Worm (Caenorhabditis elegans) whole organism, L4 larva: ENCODE data around the gene immp-1.

ENCODE experiments used
- F10B5.3 ChIP-seq: sonication (generic microtip); optimal IDR thresholded peaks from 2 replicates; lab custom pipeline; 2016; ENCODE audit warnings: mild to moderate bottlenecking, missing genetic modification characterization, missing compliant biosample characterization
- ama-1 ChIP-seq: fragments of 150-350 bp; optimal IDR thresholded peaks from 2 replicates; lab custom pipeline; 2014; ENCODE audit warnings: inconsistent platforms, mixed read lengths
- nhr-28 ChIP-seq: fragments of 150-350 bp; optimal IDR thresholded peaks from 2 replicates; lab custom pipeline; 2014; ENCODE audit warnings: missing biosample characterization, missing genetic modification characterization
- nhr-77 ChIP-seq: fragments of 150-350 bp; optimal IDR thresholded peaks from 2 replicates; lab custom pipeline; 2014; ENCODE audit warnings: missing biosample characterization, missing genetic modification characterization

DNA sequence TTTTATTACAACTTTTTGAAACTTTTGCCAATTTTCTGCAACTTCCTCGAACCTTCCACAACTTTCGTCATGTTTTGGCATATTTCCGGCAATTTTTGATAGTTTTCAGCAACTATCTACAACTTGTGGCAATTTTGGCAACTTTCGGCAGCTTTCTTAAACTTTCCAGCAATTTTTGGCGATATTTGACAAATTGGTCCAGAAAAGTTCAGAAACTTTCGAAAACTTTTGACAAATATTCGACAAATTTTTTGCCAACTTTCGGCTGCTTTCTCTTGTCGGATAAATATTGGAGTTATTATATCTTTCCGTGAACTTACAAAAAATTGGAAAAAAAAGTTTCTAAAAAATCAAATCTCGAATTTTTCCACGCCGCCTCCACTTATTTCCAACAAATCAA is 44.4 kb upstream of the immp-1 start, which contains the start of gene Y41C4A.18:
- TF ChIP-seq F10B5.3 (no peak), ama-1 (lab: Kevin White, UChicago) (no peak), nhr-77 (tag; lab: Kevin White, UChicago) (no peak), nhr-28 (no peak)
